Worm (Caenorhabditis elegans) whole organism, L4 larva: Measurements from ENCODE around the gene Y32H12A.6.

ENCODE experiments used
- F10B5.3 ChIP-seq: sonication (generic microtip); optimal IDR thresholded peaks from 2 replicates; lab custom pipeline; 2016; ENCODE audit warnings: mild to moderate bottlenecking, missing genetic modification characterization, missing compliant biosample characterization
- R02D3.7 ChIP-seq: fragments of 150-350 bp; sonication (generic microtip); optimal IDR thresholded peaks from 3 replicates; lab custom pipeline; 2014; ENCODE audit warnings: missing biosample characterization, missing genetic modification characterization
- T20F7.1 ChIP-seq: fragments of 200-800 bp; sonication (Bioruptor generic); optimal IDR thresholded peaks from 2 replicates; lab custom pipeline; 2018; ENCODE audit warnings: mild to moderate bottlenecking, missing genetic modification characterization, missing compliant biosample characterization
- Y105C5A.15 ChIP-seq: fragments of 200-800 bp; sonication (Bioruptor generic); IDR thresholded peaks from 2 replicates; pipeline ENCODE4 v1.3.6; 2022; ENCODE audit warnings: missing genetic modification characterization, missing compliant biosample characterization
- Y48G9A.11 ChIP-seq: fragments of 200-800 bp; sonication (Bioruptor generic); IDR thresholded peaks from 2 replicates; pipeline ENCODE4 v1.3.6; 2022; ENCODE audit warnings: missing genetic modification reagents, missing genetic modification characterization, missing compliant biosample characterization
- Y75B8A.6 ChIP-seq: fragments of 200-800 bp; sonication (Bioruptor generic); IDR thresholded peaks from 2 replicates; pipeline ENCODE4 v1.3.6; 2022; ENCODE audit warnings: missing genetic modification reagents, missing genetic modification characterization, missing compliant biosample characterization
- aly-2 ChIP-seq: sonication (generic microtip); optimal IDR thresholded peaks from 2 replicates; lab custom pipeline; 2018; ENCODE audit warnings: missing biosample characterization, missing genetic modification characterization
- ama-1 ChIP-seq: fragments of 150-350 bp; optimal IDR thresholded peaks from 2 replicates; lab custom pipeline; 2014; ENCODE audit warnings: inconsistent platforms, mixed read lengths
- arid-1 ChIP-seq: fragments of 200-800 bp; sonication (Bioruptor generic); conservative IDR thresholded peaks from 2 replicates; pipeline ENCODE4 v1.3.6; 2022; ENCODE audit warnings: missing genetic modification reagents, missing genetic modification characterization, missing compliant biosample characterization
- ceh-20 ChIP-seq: fragments of 200-800 bp; sonication (Bioruptor generic); IDR thresholded peaks from 2 replicates; pipeline ENCODE4 v1.3.6; 2022; ENCODE audit warnings: missing genetic modification reagents, missing genetic modification characterization, missing compliant biosample characterization
- ceh-28 ChIP-seq: fragments of 150-350 bp; optimal IDR thresholded peaks from 2 replicates; lab custom pipeline; 2014; ENCODE audit warnings: missing biosample characterization, missing genetic modification reagents, missing genetic modification characterization
- cey-2 ChIP-seq: sonication (generic microtip); optimal IDR thresholded peaks from 3 replicates; lab custom pipeline; 2017; ENCODE audit warnings: missing genetic modification characterization, mild to moderate bottlenecking, missing compliant biosample characterization, antibody characterized with exemption, borderline replicate concordance; ENCODE audit not compliant: insufficient read depth
- daf-19 ChIP-seq: fragments of 200-800 bp; sonication (Bioruptor generic); conservative IDR thresholded peaks from 2 replicates; pipeline ENCODE4 v1.3.6; 2022; ENCODE audit warnings: missing genetic modification characterization, missing compliant biosample characterization
- dmd-9 ChIP-seq: fragments of 200-800 bp; sonication (Bioruptor generic); IDR thresholded peaks from 2 replicates; pipeline ENCODE4 v1.3.6; 2022; ENCODE audit warnings: missing genetic modification reagents, missing genetic modification characterization, missing compliant biosample characterization
- dpl-1 ChIP-seq: fragments of 150-350 bp; optimal IDR thresholded peaks from 2 replicates; lab custom pipeline; 2014; ENCODE audit warnings: missing biosample characterization, missing genetic modification reagents, missing genetic modification characterization
- egl-43 ChIP-seq: fragments of 200-800 bp; sonication (Bioruptor generic); IDR thresholded peaks from 2 replicates; pipeline ENCODE4 v1.3.6; 2022; ENCODE audit warnings: missing genetic modification reagents, missing genetic modification characterization, missing compliant biosample characterization
- fkh-10 ChIP-seq: fragments of 150-350 bp; optimal IDR thresholded peaks from 2 replicates; lab custom pipeline; 2014; ENCODE audit warnings: missing biosample characterization, missing genetic modification reagents, missing genetic modification characterization
- gei-8 ChIP-seq: fragments of 200-800 bp; sonication (Bioruptor generic); optimal IDR thresholded peaks from 2 replicates; lab custom pipeline; 2018; ENCODE audit warnings: mild to moderate bottlenecking, missing genetic modification characterization, missing compliant biosample characterization
- hif-1 ChIP-seq, 2 experiments: sonication (generic microtip); optimal IDR thresholded peaks; 2 replicates each; lab custom pipeline; 2016 to 2017; ENCODE audit warnings: missing compliant biosample characterization in 2 of 2, missing genetic modification characterization in 2 of 2, missing genetic modification reagents in 2 of 2, missing genotype in 2 of 2, mild to moderate bottlenecking in 1 of 2
- hlh-11 ChIP-seq: fragments of 200-800 bp; sonication (Bioruptor generic); optimal IDR thresholded peaks from 2 replicates; lab custom pipeline; 2018; ENCODE audit warnings: mild to moderate bottlenecking, missing genetic modification characterization, missing compliant biosample characterization
- hmg-1.1 ChIP-seq: fragments of 200-800 bp; sonication (Bioruptor generic); IDR thresholded peaks from 2 replicates; pipeline ENCODE4 v1.3.6; 2022; ENCODE audit warnings: missing genetic modification reagents, missing genetic modification characterization, missing compliant biosample characterization
- jun-1 ChIP-seq: fragments of 150-350 bp; optimal IDR thresholded peaks from 2 replicates; lab custom pipeline; 2014; ENCODE audit warnings: missing biosample characterization, missing genetic modification reagents, missing genetic modification characterization
- lim-7 ChIP-seq: fragments of 200-800 bp; sonication (Bioruptor generic); IDR thresholded peaks from 2 replicates; pipeline ENCODE4 v1.3.6; 2022; ENCODE audit warnings: missing genetic modification characterization, missing compliant biosample characterization
- lin-1 ChIP-seq: fragments of 200-800 bp; sonication (Bioruptor generic); IDR thresholded peaks from 2 replicates; pipeline ENCODE4 v1.3.6; 2022; ENCODE audit warnings: missing genetic modification reagents, missing genetic modification characterization, missing compliant biosample characterization
- lin-15B ChIP-seq: fragments of 150-350 bp; sonication (generic microtip); optimal IDR thresholded peaks from 3 replicates; lab custom pipeline; 2014; ENCODE audit warnings: missing biosample characterization, missing genetic modification characterization
- lin-29 ChIP-seq: fragments of 200-800 bp; sonication (Bioruptor generic); IDR thresholded peaks from 2 replicates; pipeline ENCODE4 v1.3.6; 2022; ENCODE audit warnings: missing genetic modification reagents, missing genetic modification characterization, missing compliant biosample characterization
- lin-38 ChIP-seq: fragments of 200-800 bp; sonication (Bioruptor generic); IDR thresholded peaks from 2 replicates; pipeline ENCODE4 v1.3.6; 2022; ENCODE audit warnings: missing genetic modification reagents, missing genetic modification characterization, missing compliant biosample characterization
- lin-39 ChIP-seq: fragments of 150-350 bp; optimal IDR thresholded peaks from 2 replicates; lab custom pipeline; 2014; ENCODE audit warnings: missing biosample characterization, missing genetic modification reagents, missing genetic modification characterization
- lir-3 ChIP-seq: sonication (generic microtip); optimal IDR thresholded peaks from 2 replicates; lab custom pipeline; 2016; ENCODE audit warnings: mild to moderate bottlenecking, missing genetic modification characterization, missing compliant biosample characterization
- mdl-1 ChIP-seq, 2 experiments: fragments of 150-350 bp in 1 of 2; sonication (generic microtip) in 1 of 2; optimal IDR thresholded peaks; 2 replicates each; lab custom pipeline; 2014 to 2017; ENCODE audit warnings: missing biosample characterization in 2 of 2, missing genetic modification characterization in 2 of 2
- mes-2 ChIP-seq: sonication (generic microtip); optimal IDR thresholded peaks from 2 replicates; lab custom pipeline; 2016; ENCODE audit warnings: missing genotype, mild to moderate bottlenecking, missing genetic modification characterization, missing compliant biosample characterization; ENCODE audit not compliant: poor library complexity, severe bottlenecking
- mxl-2 ChIP-seq: fragments of 200-800 bp; sonication (Bioruptor generic); conservative IDR thresholded peaks from 2 replicates; pipeline ENCODE4 v1.3.6; 2022; ENCODE audit warnings: missing genetic modification reagents, missing genetic modification characterization, missing compliant biosample characterization
- nhr-10 ChIP-seq: fragments of 150-350 bp; optimal IDR thresholded peaks from 2 replicates; lab custom pipeline; 2014; ENCODE audit warnings: missing biosample characterization, missing genetic modification characterization
- nhr-102 ChIP-seq: sonication (generic microtip); optimal IDR thresholded peaks from 2 replicates; lab custom pipeline; 2016; ENCODE audit warnings: mild to moderate bottlenecking, missing genetic modification characterization, moderate library complexity, missing compliant biosample characterization
- nhr-11 ChIP-seq: fragments of 150-350 bp; optimal IDR thresholded peaks from 2 replicates; lab custom pipeline; 2014; ENCODE audit warnings: missing biosample characterization, missing genetic modification characterization
- nhr-28 ChIP-seq: fragments of 150-350 bp; optimal IDR thresholded peaks from 2 replicates; lab custom pipeline; 2014; ENCODE audit warnings: missing biosample characterization, missing genetic modification characterization
- nhr-48 ChIP-seq: sonication (generic microtip); optimal IDR thresholded peaks from 2 replicates; lab custom pipeline; 2016; ENCODE audit warnings: mild to moderate bottlenecking, missing genetic modification characterization, missing compliant biosample characterization
- nhr-76 ChIP-seq: fragments of 150-350 bp; optimal IDR thresholded peaks from 2 replicates; lab custom pipeline; 2014; ENCODE audit warnings: missing biosample characterization, missing genetic modification characterization
- nhr-77 ChIP-seq: fragments of 150-350 bp; optimal IDR thresholded peaks from 2 replicates; lab custom pipeline; 2014; ENCODE audit warnings: missing biosample characterization, missing genetic modification characterization
- pha-4 ChIP-seq, 2 experiments: fragments of 150-350 bp in 1 of 2; fragments of 200-800 bp in 1 of 2; sonication (Bioruptor generic) in 1 of 2; IDR thresholded peaks in 1 of 2; optimal IDR thresholded peaks in 1 of 2; 2 replicates each; pipeline versions ENCODE4 v1.3.6 to Lab custom; 2014 to 2022; ENCODE audit warnings: missing genetic modification characterization in 2 of 2, missing genetic modification reagents in 2 of 2, missing biosample characterization in 1 of 2, missing compliant biosample characterization in 1 of 2
- pqm-1 ChIP-seq: sonication (generic microtip); optimal IDR thresholded peaks from 2 replicates; lab custom pipeline; 2017; ENCODE audit warnings: missing biosample characterization, missing genetic modification characterization
- rbr-2 ChIP-seq: sonication (generic microtip); optimal IDR thresholded peaks from 2 replicates; lab custom pipeline; 2016; ENCODE audit warnings: missing genotype, missing genetic modification characterization, missing compliant biosample characterization
- saeg-2 ChIP-seq: fragments of 200-800 bp; sonication (Bioruptor generic); IDR thresholded peaks from 2 replicates; pipeline ENCODE4 v1.3.6; 2022; ENCODE audit warnings: missing genetic modification reagents, missing genetic modification characterization, missing compliant biosample characterization
- snpc-1.2 ChIP-seq: fragments of 200-800 bp; sonication (Bioruptor generic); IDR thresholded peaks from 2 replicates; pipeline ENCODE4 v1.3.6; 2022; ENCODE audit warnings: missing genetic modification reagents, missing genetic modification characterization, missing compliant biosample characterization
- spr-3 ChIP-seq: fragments of 200-800 bp; sonication (Bioruptor generic); optimal IDR thresholded peaks from 2 replicates; lab custom pipeline; 2018; ENCODE audit warnings: mild to moderate bottlenecking, missing genetic modification characterization, missing compliant biosample characterization
- unc-39 ChIP-seq: sonication (generic microtip); optimal IDR thresholded peaks from 2 replicates; lab custom pipeline; 2017; ENCODE audit warnings: missing biosample characterization, missing genetic modification characterization
- unc-62 ChIP-seq, 3 experiments: fragments of 150-350 bp in 1 of 3; sonication (generic microtip); optimal IDR thresholded peaks in 2 of 3; peaks in 1 of 3; 1 replicate in 1 of 3; 2 replicates in 2 of 3; lab custom pipeline; 2014 to 2017; ENCODE audit warnings: missing biosample characterization in 3 of 3, missing genetic modification characterization in 3 of 3, missing genetic modification reagents in 3 of 3, missing genotype in 1 of 3
- zip-11 ChIP-seq: fragments of 200-800 bp; sonication (Bioruptor generic); IDR thresholded peaks from 2 replicates; pipeline ENCODE4 v1.3.6; 2022; ENCODE audit warnings: missing genetic modification characterization, missing compliant biosample characterization
- zip-2 ChIP-seq: fragments of 150-350 bp; optimal IDR thresholded peaks from 2 replicates; lab custom pipeline; 2014; ENCODE audit warnings: missing biosample characterization, missing genetic modification characterization
- ztf-11 ChIP-seq: fragments of 150-350 bp; optimal IDR thresholded peaks from 2 replicates; lab custom pipeline; 2014; ENCODE audit warnings: missing biosample characterization, missing genetic modification characterization
- ztf-7 ChIP-seq: fragments of 150-350 bp; optimal IDR thresholded peaks from 2 replicates; lab custom pipeline; 2014; ENCODE audit warnings: missing biosample characterization, missing genetic modification characterization

Gene Y32H12A.6

ce11 chrIII:5349250-5349649, 32.7 kb downstream of the Y32H12A.6 start, which contains the start of gene thoc-5 (continued):
- TF ChIP-seq R02D3.7 = no peak
- peak; percentile 92 for TF ChIP-seq dmd-9 (GFP tag; lab: Robert Waterston, UW)
- no peak for TF ChIP-seq ceh-28 (tag; lab: Kevin White, UChicago)
- no peak for TF ChIP-seq unc-39
- TF ChIP-seq aly-2 (tag; lab: Kevin White, UChicago) = no peak
- TF ChIP-seq jun-1 (tag; lab: Kevin White, UChicago) = no peak
- TF ChIP-seq zip-2 = no peak
- TF ChIP-seq lim-7 (GFP tag; lab: Robert Waterston, UW) = no peak
- no peak for TF ChIP-seq Y105C5A.15 (GFP tag; lab: Robert Waterston, UW)
- peak; percentile 57 for TF ChIP-seq rbr-2 (tag; lab: Kevin White, UChicago)
- TF ChIP-seq nhr-102 (tag; lab: Kevin White, UChicago) = peak; percentile 55
- TF ChIP-seq cey-2 (tag; lab: Kevin White, UChicago) = no peak
- TF ChIP-seq hmg-1.1 = 0 out of 2 replicates have a peak, but pooled peaks have one; percentile 37
- no peak for TF ChIP-seq daf-19 (GFP tag; lab: Robert Waterston, UW)
- TF ChIP-seq zip-11 (GFP tag; lab: Robert Waterston, UW) = no peak
- no peak for TF ChIP-seq ztf-7 (tag; lab: Kevin White, UChicago)
- no peak for TF ChIP-seq gei-8 (GFP tag; lab: Kevin White, UChicago)
- no peak for TF ChIP-seq pqm-1 (tag; lab: Kevin White, UChicago)
- no peak for TF ChIP-seq lin-38 (GFP tag; lab: Robert Waterston, UW)
- peak; percentile 34 for TF ChIP-seq nhr-28 (tag; lab: Kevin White, UChicago)
- peak; percentile 100 for TF ChIP-seq mes-2
- peak; percentile 28 for TF ChIP-seq spr-3 (GFP tag; lab: Kevin White, UChicago)
- peak; percentile 52 for TF ChIP-seq hlh-11
- TF ChIP-seq nhr-10 = no peak
- no peak for TF ChIP-seq nhr-48 (tag; lab: Kevin White, UChicago)
- TF ChIP-seq nhr-76 (tag; lab: Kevin White, UChicago) = no peak
- no peak for TF ChIP-seq unc-62 (GFP tag; optimal IDR thresholded peaks at IDR 0.05 in 1 of 2; lab: Kevin White, UChicago)
- no peak for TF ChIP-seq unc-62 (tag; optimal IDR thresholded peaks at IDR 0.05; lab: Kevin White, UChicago)
- peak in 1 of 2 experiments; percentile 94 for TF ChIP-seq hif-1 (tag; optimal IDR thresholded peaks at IDR 0.05; lab: Kevin White, UChicago)
- TF ChIP-seq lir-3 = no peak
- TF ChIP-seq ztf-11 = no peak
- TF ChIP-seq lin-1 (GFP tag; lab: Robert Waterston, UW) = no peak
- TF ChIP-seq lin-39 (tag; lab: Kevin White, UChicago) = no peak
- TF ChIP-seq fkh-10 (GFP tag; lab: Kevin White, UChicago) = no peak
- TF ChIP-seq nhr-11 (tag; lab: Kevin White, UChicago) = peak; percentile 36
- TF ChIP-seq nhr-77 (tag; lab: Kevin White, UChicago) = no peak
- TF ChIP-seq lin-15B (tag; lab: Kevin White, UChicago) = no peak
- peak; percentile 33 for TF ChIP-seq T20F7.1 (GFP tag; lab: Kevin White, UChicago)
- 0 out of 2 replicates have a peak, but pooled peaks have one; percentile 70 for TF ChIP-seq Y75B8A.6 (GFP tag; lab: Robert Waterston, UW)
- TF ChIP-seq dpl-1 (GFP tag; lab: Kevin White, UChicago) = peak; percentile 98
- TF ChIP-seq lin-29 (GFP tag; lab: Robert Waterston, UW) = no peak
- no peak for TF ChIP-seq F10B5.3
- no peak for TF ChIP-seq mdl-1 (tag; optimal IDR thresholded peaks at IDR 0.05; lab: Kevin White, UChicago)
- peak; percentile 75; the same call in 1 of the 2 replicates for TF ChIP-seq ceh-20 (GFP tag; lab: Robert Waterston, UW)
- TF ChIP-seq snpc-1.2 (GFP tag; lab: Robert Waterston, UW) = no peak
- no peak for TF ChIP-seq ama-1 (lab: Kevin White, UChicago)
- TF ChIP-seq mxl-2 = no peak
- TF ChIP-seq Y48G9A.11 (GFP tag; lab: Robert Waterston, UW) = peak; percentile 78; the same call in 1 of the 2 replicates
- no peak for TF ChIP-seq saeg-2 (GFP tag; lab: Robert Waterston, UW)
- TF ChIP-seq pha-4 (GFP tag; IDR thresholded peaks at IDR 0.05; lab: Robert Waterston, UW) = no peak
- TF ChIP-seq pha-4 (tag; optimal IDR thresholded peaks at IDR 0.05; lab: Kevin White, UChicago) = no peak
- TF ChIP-seq egl-43 = no peak
- TF ChIP-seq arid-1 (GFP tag; lab: Robert Waterston, UW) = peak; percentile 38; the same call in 1 of the 2 replicates
